Fruit fly (Drosophila melanogaster): ENCODE measurements around the gene CG3176.
A peak's percentile ranks its signal among the peaks of the same experiment; 100 is the strongest.

CG3176 gene

DNA sequence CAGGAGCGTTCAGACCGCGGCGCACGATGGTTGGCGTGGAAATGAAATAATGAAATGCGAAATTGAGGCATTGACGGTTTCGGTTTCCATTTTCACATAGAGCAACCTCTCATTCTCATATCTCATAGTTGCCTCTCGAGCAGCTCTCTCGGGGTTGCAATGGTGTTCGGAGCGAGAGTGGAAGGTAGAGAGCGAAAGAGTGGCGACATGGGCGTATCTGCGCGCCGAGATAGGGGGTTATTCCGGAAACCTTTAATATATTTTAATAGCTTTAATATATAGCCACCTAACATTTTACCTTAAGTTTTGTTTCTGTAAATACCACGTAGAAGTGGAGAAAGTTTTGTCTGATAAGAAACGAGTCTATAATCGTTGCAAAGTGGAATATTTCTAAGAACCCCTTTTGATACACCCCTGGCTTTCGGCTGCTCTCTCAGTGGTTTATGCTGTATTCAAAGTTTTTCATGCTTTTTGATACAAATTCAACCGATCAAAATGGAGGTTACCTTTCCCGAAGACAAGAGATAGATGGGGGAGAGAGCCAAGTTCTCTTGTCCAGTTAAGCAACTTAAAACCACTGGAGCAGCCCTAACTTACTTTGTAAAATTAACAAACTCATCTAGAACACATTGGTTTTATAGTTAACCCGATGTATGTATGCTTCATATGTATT, 41.7 kb downstream of the CG3176 start, which contains the start of gene elav:
Gene elav (minus strand): TSS at position 48 of the 673 bp plus-strand sequence.
- TF ChIP-seq pad (GFP tag; optimal IDR thresholded peaks at IDR 0.05) = peak; percentile 92
- TF ChIP-seq cic (GFP tag; optimal IDR thresholded peaks at IDR 0.05) = peak; percentile 78
- peak; percentile 94 for TF ChIP-seq toe (GFP tag; optimal IDR thresholded peaks at IDR 0.05)
- TF ChIP-seq Hr96 (GFP tag; optimal IDR thresholded peaks at IDR 0.05) = peak; percentile 99
- TF ChIP-seq bab1 (GFP tag; optimal IDR thresholded peaks at IDR 0.05) = peak; percentile 99
- TF ChIP-seq Clk (GFP tag; optimal IDR thresholded peaks at IDR 0.05) = peak; percentile 83
- peak; percentile 95 for TF ChIP-seq CG33017 (tag; optimal IDR thresholded peaks at IDR 0.05)
- peak; percentile 98 for TF ChIP-seq CG1620 (GFP tag; optimal IDR thresholded peaks at IDR 0.05)
- peak; percentile 97 for TF ChIP-seq Crg-1 (GFP tag; optimal IDR thresholded peaks at IDR 0.05)
- peak; percentile 95 for TF ChIP-seq Mnt (GFP tag; optimal IDR thresholded peaks at IDR 0.05)
- peak; percentile 94 for TF ChIP-seq CG14711 (tag; optimal IDR thresholded peaks at IDR 0.05)
- peak; percentile 96 for TF ChIP-seq CG7045 (GFP tag; optimal IDR thresholded peaks at IDR 0.05)
- TF ChIP-seq ovo (GFP tag; optimal IDR thresholded peaks at IDR 0.05) = peak; percentile 96
- peak; percentile 98 for TF ChIP-seq CG7101 (tag; optimal IDR thresholded peaks at IDR 0.05)
- peak; percentile 97 for TF ChIP-seq CG12768 (GFP tag; optimal IDR thresholded peaks at IDR 0.05)
- peak; percentile 96 for TF ChIP-seq CG5204 (GFP tag; optimal IDR thresholded peaks at IDR 0.05)
- peak; percentile 56 for TF ChIP-seq kay (GFP tag; ENCODE audit: borderline replicate concordance)
- TF ChIP-seq CG11617 (GFP tag; optimal IDR thresholded peaks at IDR 0.05) = peak; percentile 98
- no peak for TF ChIP-seq cnc (optimal IDR thresholded peaks at IDR 0.05)
- peak; percentile 93 for TF ChIP-seq tj (GFP tag; optimal IDR thresholded peaks at IDR 0.05)

DNA sequence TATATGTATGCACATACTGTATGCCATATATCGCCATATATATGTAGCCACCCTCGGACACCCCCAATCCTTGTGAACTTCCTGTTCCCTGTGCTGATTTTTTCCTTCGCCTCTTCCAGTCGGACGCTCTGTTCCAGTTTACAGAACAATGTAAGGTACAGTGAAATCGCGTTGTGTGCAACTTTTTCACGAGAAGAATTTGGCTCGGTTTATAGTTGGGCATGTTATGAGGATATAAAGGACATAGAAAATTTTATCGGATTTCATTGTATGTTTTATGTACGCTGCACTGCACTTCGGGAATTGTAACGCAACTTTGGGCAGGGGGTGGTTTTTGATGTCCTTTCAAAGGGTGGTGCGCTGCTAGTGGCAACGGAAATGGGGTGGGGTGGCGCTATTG, 42.7 kb downstream of the CG3176 start:
- no peak for TF ChIP-seq tj (GFP tag; optimal IDR thresholded peaks at IDR 0.05)
- no peak for TF ChIP-seq cic (GFP tag; optimal IDR thresholded peaks at IDR 0.05)
- no peak for TF ChIP-seq Mnt (GFP tag; optimal IDR thresholded peaks at IDR 0.05)
- no peak for TF ChIP-seq CG7101 (tag; optimal IDR thresholded peaks at IDR 0.05)
- no peak for TF ChIP-seq Clk (GFP tag; optimal IDR thresholded peaks at IDR 0.05)
- TF ChIP-seq ovo (GFP tag; optimal IDR thresholded peaks at IDR 0.05) = no peak
- no peak for TF ChIP-seq bab1 (GFP tag; optimal IDR thresholded peaks at IDR 0.05)
- TF ChIP-seq CG1620 (GFP tag; optimal IDR thresholded peaks at IDR 0.05) = no peak
- no peak for TF ChIP-seq CG11617 (GFP tag; optimal IDR thresholded peaks at IDR 0.05)
- no peak for TF ChIP-seq CG5204 (GFP tag; optimal IDR thresholded peaks at IDR 0.05)
- no peak for TF ChIP-seq CG14711 (tag; optimal IDR thresholded peaks at IDR 0.05)
- no peak for TF ChIP-seq CG12768 (GFP tag; optimal IDR thresholded peaks at IDR 0.05)
- no peak for TF ChIP-seq CG7045 (GFP tag; optimal IDR thresholded peaks at IDR 0.05)
- no peak for TF ChIP-seq Crg-1 (GFP tag; optimal IDR thresholded peaks at IDR 0.05)
- no peak for TF ChIP-seq kay (GFP tag; ENCODE audit: borderline replicate concordance)
- no peak for TF ChIP-seq pad (GFP tag; optimal IDR thresholded peaks at IDR 0.05)
- no peak for TF ChIP-seq toe (GFP tag; optimal IDR thresholded peaks at IDR 0.05)
- no peak for TF ChIP-seq Hr96 (GFP tag; optimal IDR thresholded peaks at IDR 0.05)
- no peak for TF ChIP-seq cnc (optimal IDR thresholded peaks at IDR 0.05)

DNA sequence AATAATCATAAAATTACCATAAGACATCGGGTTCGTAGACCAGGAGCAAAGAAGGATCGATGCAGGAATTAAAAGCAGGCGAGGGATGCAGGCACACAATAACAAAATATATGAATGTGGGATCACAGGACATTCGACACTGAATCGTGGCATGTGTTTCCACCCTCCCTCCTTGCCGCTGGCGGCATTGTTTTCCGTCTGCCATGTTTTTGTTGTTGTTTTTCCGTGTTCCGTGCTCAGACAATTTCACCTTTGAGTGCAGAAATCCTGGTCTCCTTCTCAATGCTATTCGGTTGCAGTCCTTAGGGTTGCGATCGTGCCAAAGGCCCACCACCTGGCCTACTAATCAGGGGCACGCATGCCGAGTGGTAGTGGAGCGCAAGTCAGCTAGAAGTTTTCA, 43.9 kb downstream of the CG3176 start:
- TF ChIP-seq Clk (GFP tag; optimal IDR thresholded peaks at IDR 0.05) = no peak
- TF ChIP-seq kay (GFP tag; ENCODE audit: borderline replicate concordance) = no peak
- no peak for TF ChIP-seq Hr96 (GFP tag; optimal IDR thresholded peaks at IDR 0.05)
- no peak for TF ChIP-seq CG7101 (tag; optimal IDR thresholded peaks at IDR 0.05)
- no peak for TF ChIP-seq tj (GFP tag; optimal IDR thresholded peaks at IDR 0.05)
- no peak for TF ChIP-seq CG14711 (tag; optimal IDR thresholded peaks at IDR 0.05)
- no peak for TF ChIP-seq Crg-1 (GFP tag; optimal IDR thresholded peaks at IDR 0.05)
- TF ChIP-seq toe (GFP tag; optimal IDR thresholded peaks at IDR 0.05) = no peak
- TF ChIP-seq bab1 (GFP tag; optimal IDR thresholded peaks at IDR 0.05) = no peak

DNA sequence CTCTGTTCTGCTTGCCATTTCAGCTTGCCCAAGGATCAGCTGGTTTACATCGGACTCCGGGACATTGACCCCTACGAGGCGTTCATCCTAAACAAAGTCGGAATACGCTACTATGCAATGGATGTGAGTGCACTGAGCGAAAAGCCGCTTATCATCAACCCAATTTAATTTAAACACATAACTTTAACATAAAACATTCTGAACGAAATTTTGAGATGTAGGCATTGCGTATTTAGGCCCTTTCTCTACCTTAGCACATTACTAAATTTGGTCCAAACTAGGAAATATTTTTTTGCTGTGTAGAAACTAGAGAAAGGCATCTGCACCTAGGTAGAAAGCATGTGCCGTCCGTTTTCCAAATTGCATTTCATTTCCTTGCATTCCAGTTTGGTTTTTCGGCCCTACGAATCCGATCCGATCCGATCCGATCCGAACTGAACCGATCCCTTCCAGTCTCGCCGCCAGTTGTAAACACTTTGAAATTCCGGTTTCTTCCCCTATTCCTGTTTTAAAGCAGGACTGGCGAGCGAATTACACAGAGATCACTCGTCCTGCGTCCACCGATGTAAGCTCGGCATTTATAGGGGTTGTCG, 44.9 kb downstream of the CG3176 start:
- TF ChIP-seq CG7045 (GFP tag; optimal IDR thresholded peaks at IDR 0.05) (no peak), cnc (optimal IDR thresholded peaks at IDR 0.05) (no peak), ovo (GFP tag; optimal IDR thresholded peaks at IDR 0.05) (no peak), CG7101 (tag; optimal IDR thresholded peaks at IDR 0.05) (no peak), CG5204 (GFP tag; optimal IDR thresholded peaks at IDR 0.05) (no peak), CG14711 (tag; optimal IDR thresholded peaks at IDR 0.05) (no peak), CG33017 (tag; optimal IDR thresholded peaks at IDR 0.05) (no peak), CG12768 (GFP tag; optimal IDR thresholded peaks at IDR 0.05) (no peak), Clk (GFP tag; optimal IDR thresholded peaks at IDR 0.05) (no peak)

DNA sequence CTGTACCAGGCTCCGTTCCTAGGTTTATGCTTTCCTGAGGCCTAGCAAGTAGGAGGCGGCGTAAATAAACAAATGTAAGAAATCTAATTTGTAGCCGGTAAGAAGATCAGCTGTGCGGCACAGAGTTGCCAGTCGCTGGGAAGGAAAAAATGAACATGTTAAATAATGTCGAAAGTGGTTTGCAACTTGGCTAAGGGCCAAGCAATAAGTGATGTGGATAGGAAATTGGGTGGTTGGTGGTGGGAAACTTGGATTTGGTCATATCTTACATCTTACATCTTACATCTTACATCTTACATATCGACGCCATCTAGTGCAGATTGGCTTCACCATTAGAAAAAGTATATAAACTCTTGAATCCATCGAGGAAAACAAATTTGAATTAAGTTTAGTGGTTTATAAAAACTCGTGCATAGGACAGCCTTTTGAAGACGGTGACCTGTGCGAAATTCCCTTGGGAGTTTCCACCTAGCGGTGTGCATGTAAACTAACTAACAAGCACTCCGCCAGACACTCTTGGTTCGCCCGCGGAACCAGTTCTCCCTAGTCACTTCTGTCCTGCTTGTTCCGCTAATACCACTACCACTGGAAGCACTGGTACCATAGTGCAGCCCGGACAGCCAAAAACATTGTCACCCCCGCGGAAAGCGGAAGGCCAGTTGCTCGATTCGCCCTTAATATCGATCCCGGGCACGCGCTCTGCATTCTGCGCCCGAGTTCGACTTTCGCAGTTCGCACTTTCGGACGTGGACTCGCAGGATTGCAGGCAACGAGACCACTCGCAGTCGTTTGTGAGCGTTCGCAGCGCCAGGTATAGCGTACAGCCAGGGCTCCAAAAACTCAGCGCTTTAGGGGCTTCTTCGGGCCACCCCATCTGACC, 48.3 kb downstream of the CG3176 start, which contains the start of the genes CG4293 and Appl:
Gene CG4293 (minus strand): TSS at position 568 of the 880 bp plus-strand sequence.
Gene Appl (plus strand): TSS at position 778 of the 880 bp plus-strand sequence.
- TF ChIP-seq CG7101 (tag; optimal IDR thresholded peaks at IDR 0.05) = no peak
- TF ChIP-seq bab1 (GFP tag; optimal IDR thresholded peaks at IDR 0.05) = peak; percentile 23
- no peak for TF ChIP-seq CG7045 (GFP tag; optimal IDR thresholded peaks at IDR 0.05)
- no peak for TF ChIP-seq CG33017 (tag; optimal IDR thresholded peaks at IDR 0.05)
- TF ChIP-seq cnc (optimal IDR thresholded peaks at IDR 0.05) = no peak
- TF ChIP-seq CG12768 (GFP tag; optimal IDR thresholded peaks at IDR 0.05) = no peak
- peak; percentile 19 for TF ChIP-seq Hr96 (GFP tag; optimal IDR thresholded peaks at IDR 0.05)
- TF ChIP-seq CG5204 (GFP tag; optimal IDR thresholded peaks at IDR 0.05) = no peak
- TF ChIP-seq Mnt (GFP tag; optimal IDR thresholded peaks at IDR 0.05) = no peak
- TF ChIP-seq CG1620 (GFP tag; optimal IDR thresholded peaks at IDR 0.05) = no peak
- no peak for TF ChIP-seq kay (GFP tag; ENCODE audit: borderline replicate concordance)
- no peak for TF ChIP-seq pad (GFP tag; optimal IDR thresholded peaks at IDR 0.05)
- no peak for TF ChIP-seq CG11617 (GFP tag; optimal IDR thresholded peaks at IDR 0.05)
- TF ChIP-seq ovo (GFP tag; optimal IDR thresholded peaks at IDR 0.05) = no peak
- peak; percentile 80 for TF ChIP-seq CG14711 (tag; optimal IDR thresholded peaks at IDR 0.05)
- TF ChIP-seq Crg-1 (GFP tag; optimal IDR thresholded peaks at IDR 0.05) = peak; percentile 14
- TF ChIP-seq tj (GFP tag; optimal IDR thresholded peaks at IDR 0.05) = no peak
- TF ChIP-seq Clk (GFP tag; optimal IDR thresholded peaks at IDR 0.05) = no peak
